Worm (Caenorhabditis elegans) whole organism, L1 larva: ENCODE results near the gene T24C4.3.
A peak's percentile ranks its signal among the peaks of the same experiment; 100 is the strongest.

Experiments
- C04F5.9 ChIP-seq: sonication (generic microtip); optimal IDR thresholded peaks from 2 replicates; lab custom pipeline; 2016; ENCODE audit warnings: missing genetic modification characterization, missing compliant biosample characterization
- C16A3.4 ChIP-seq: fragments of 150-350 bp; optimal IDR thresholded peaks from 2 replicates; lab custom pipeline; 2014; ENCODE audit warnings: missing biosample characterization, missing genetic modification characterization
- C34B4.2 ChIP-seq: sonication (generic microtip); optimal IDR thresholded peaks from 2 replicates; lab custom pipeline; 2017; ENCODE audit warnings: mild to moderate bottlenecking, missing genetic modification characterization, missing compliant biosample characterization
- F16B12.6 ChIP-seq: fragments of 150-350 bp; optimal IDR thresholded peaks from 2 replicates; lab custom pipeline; 2014; ENCODE audit warnings: missing biosample characterization, missing genetic modification characterization
- aha-1 ChIP-seq: fragments of 150-350 bp; optimal IDR thresholded peaks from 2 replicates; lab custom pipeline; 2014; ENCODE audit warnings: missing biosample characterization, missing genetic modification characterization
- alr-1 ChIP-seq: fragments of 200-800 bp; sonication (Bioruptor generic); optimal IDR thresholded peaks from 2 replicates; lab custom pipeline; 2018; ENCODE audit warnings: borderline replicate concordance, mild to moderate bottlenecking, missing genetic modification characterization, missing compliant biosample characterization
- aly-2 ChIP-seq: fragments of 150-350 bp; optimal IDR thresholded peaks from 2 replicates; lab custom pipeline; 2014; ENCODE audit warnings: missing biosample characterization, missing genetic modification characterization
- ama-1 ChIP-seq: fragments of 150-350 bp; optimal IDR thresholded peaks from 2 replicates; lab custom pipeline; 2014
- blmp-1 ChIP-seq: fragments of 150-350 bp; optimal IDR thresholded peaks from 2 replicates; lab custom pipeline; 2014; ENCODE audit warnings: missing biosample characterization, missing genetic modification characterization
- ceh-88 ChIP-seq: fragments of 200-800 bp; sonication (Bioruptor generic); IDR thresholded peaks from 2 replicates; pipeline ENCODE4 v1.3.6; 2022; ENCODE audit warnings: missing genetic modification characterization, missing compliant biosample characterization
- ceh-90 ChIP-seq: sonication (generic microtip); optimal IDR thresholded peaks from 2 replicates; lab custom pipeline; 2016; ENCODE audit warnings: missing genetic modification characterization, missing compliant biosample characterization
- ces-1 ChIP-seq: fragments of 150-350 bp; optimal IDR thresholded peaks from 2 replicates; lab custom pipeline; 2014; ENCODE audit warnings: missing biosample characterization, missing genetic modification reagents, missing genetic modification characterization
- dpl-1 ChIP-seq, 3 experiments: fragments of 150-350 bp in 2 of 3; sonication (generic microtip) in 1 of 3; optimal IDR thresholded peaks; 2 replicates each; lab custom pipeline; 2014 to 2017; ENCODE audit warnings: missing biosample characterization in 3 of 3, missing genetic modification characterization in 3 of 3, missing genetic modification reagents in 3 of 3
- dsc-1 ChIP-seq: sonication (generic microtip); optimal IDR thresholded peaks from 2 replicates; lab custom pipeline; 2016; ENCODE audit warnings: mild to moderate bottlenecking, missing genetic modification characterization, missing compliant biosample characterization
- egl-13 ChIP-seq: sonication (generic microtip); optimal IDR thresholded peaks from 2 replicates; lab custom pipeline; 2016; ENCODE audit warnings: missing genotype, missing genetic modification reagents, missing genetic modification characterization, missing compliant biosample characterization
- elt-3 ChIP-seq, 6 experiments: fragments of 150-350 bp in 1 of 6; sonication (generic microtip); optimal IDR thresholded peaks; 2 replicates each; lab custom pipeline; 2017 to 2018; ENCODE audit warnings: missing biosample characterization in 6 of 6, missing genetic modification characterization in 6 of 6, inconsistent platforms in 1 of 6
- fkh-10 ChIP-seq: sonication (generic microtip); optimal IDR thresholded peaks from 2 replicates; lab custom pipeline; 2017; ENCODE audit warnings: missing biosample characterization, missing genetic modification reagents, missing genetic modification characterization
- fkh-8 ChIP-seq: sonication (generic microtip); optimal IDR thresholded peaks from 2 replicates; lab custom pipeline; 2016; ENCODE audit warnings: mild to moderate bottlenecking, missing genetic modification characterization, missing compliant biosample characterization
- fos-1 ChIP-seq: fragments of 150-350 bp; optimal IDR thresholded peaks from 2 replicates; lab custom pipeline; 2014; ENCODE audit warnings: missing biosample characterization, missing genetic modification characterization
- hlh-4 ChIP-seq: sonication (generic microtip); optimal IDR thresholded peaks from 2 replicates; lab custom pipeline; 2016; ENCODE audit warnings: mild to moderate bottlenecking, missing genetic modification characterization, missing compliant biosample characterization
- hpl-2 ChIP-seq: fragments of 150-350 bp; optimal IDR thresholded peaks from 2 replicates; lab custom pipeline; 2014; ENCODE audit warnings: missing biosample characterization, missing genetic modification reagents, missing genetic modification characterization
- jun-1 ChIP-seq: fragments of 150-350 bp; optimal IDR thresholded peaks from 2 replicates; lab custom pipeline; 2014; ENCODE audit warnings: missing biosample characterization, missing genetic modification reagents, missing genetic modification characterization
- lin-35 ChIP-seq, 2 experiments: fragments of 150-350 bp; optimal IDR thresholded peaks; 2 replicates each; lab custom pipeline; 2014; ENCODE audit warnings: missing biosample characterization in 2 of 2, missing genetic modification characterization in 2 of 2, missing genetic modification reagents in 2 of 2
- lin-39 ChIP-seq: fragments of 150-350 bp; optimal IDR thresholded peaks from 2 replicates; lab custom pipeline; 2014; ENCODE audit warnings: missing biosample characterization, missing genetic modification reagents, missing genetic modification characterization
- lir-3 ChIP-seq: sonication (generic microtip); optimal IDR thresholded peaks from 2 replicates; lab custom pipeline; 2016; ENCODE audit warnings: mild to moderate bottlenecking, missing genetic modification characterization, moderate library complexity, missing compliant biosample characterization; ENCODE audit not compliant: poor library complexity
- lsy-2 ChIP-seq, 2 experiments: fragments of 150-350 bp; optimal IDR thresholded peaks; 2 replicates each; lab custom pipeline; 2014; ENCODE audit warnings: missing biosample characterization in 2 of 2, missing genetic modification characterization in 2 of 2
- mab-9 ChIP-seq: fragments of 200-800 bp; sonication (Bioruptor generic); IDR thresholded peaks from 2 replicates; pipeline ENCODE4 v1.3.6; 2022; ENCODE audit warnings: missing genetic modification reagents, missing genetic modification characterization, missing compliant biosample characterization
- mdl-1 ChIP-seq, 2 experiments: fragments of 150-350 bp; optimal IDR thresholded peaks; 2 replicates each; lab custom pipeline; 2014 to 2017; ENCODE audit warnings: missing biosample characterization in 2 of 2, missing genetic modification characterization in 2 of 2, inconsistent platforms in 1 of 2
- mef-2 ChIP-seq: fragments of 150-350 bp; optimal IDR thresholded peaks from 2 replicates; lab custom pipeline; 2014; ENCODE audit warnings: missing biosample characterization, missing genetic modification characterization
- mep-1 ChIP-seq: fragments of 150-350 bp; optimal IDR thresholded peaks from 2 replicates; lab custom pipeline; 2014; ENCODE audit warnings: missing biosample characterization, missing genetic modification characterization
- nhr-11 ChIP-seq: fragments of 150-350 bp; optimal IDR thresholded peaks from 2 replicates; lab custom pipeline; 2014; ENCODE audit warnings: missing biosample characterization, missing genetic modification characterization
- nhr-12 ChIP-seq: sonication (generic microtip); optimal IDR thresholded peaks from 2 replicates; lab custom pipeline; 2017; ENCODE audit warnings: missing biosample characterization, missing genetic modification characterization
- nhr-47 ChIP-seq: sonication (generic microtip); optimal IDR thresholded peaks from 2 replicates; lab custom pipeline; 2016; ENCODE audit warnings: mild to moderate bottlenecking, missing genetic modification characterization, moderate library complexity, missing compliant biosample characterization
- nhr-76 ChIP-seq: sonication (generic microtip); optimal IDR thresholded peaks from 2 replicates; lab custom pipeline; 2017; ENCODE audit warnings: missing biosample characterization, missing genetic modification characterization
- nhr-84 ChIP-seq: sonication (generic microtip); optimal IDR thresholded peaks from 2 replicates; lab custom pipeline; 2017; ENCODE audit warnings: missing biosample characterization, missing genetic modification characterization
- nhr-85 ChIP-seq: sonication (generic microtip); peaks from one replicate; lab custom pipeline; 2016; ENCODE audit warnings: missing genetic modification characterization, inconsistent platforms, missing compliant biosample characterization
- nhr-90 ChIP-seq: sonication (generic microtip); optimal IDR thresholded peaks from 2 replicates; lab custom pipeline; 2016; ENCODE audit warnings: mild to moderate bottlenecking, missing genetic modification characterization, missing compliant biosample characterization; ENCODE audit not compliant: poor library complexity
- pag-3 ChIP-seq: sonication (generic microtip); optimal IDR thresholded peaks from 2 replicates; lab custom pipeline; 2017; ENCODE audit warnings: missing genetic modification characterization, mild to moderate bottlenecking, missing compliant biosample characterization, antibody characterized with exemption, borderline replicate concordance; ENCODE audit not compliant: insufficient read depth
- pax-3 ChIP-seq: fragments of 200-800 bp; sonication (Bioruptor generic); optimal IDR thresholded peaks from 2 replicates; lab custom pipeline; 2018; ENCODE audit warnings: mild to moderate bottlenecking, missing genetic modification characterization, moderate library complexity, missing compliant biosample characterization
- pqm-1 ChIP-seq: sonication (generic microtip); optimal IDR thresholded peaks from 3 replicates; lab custom pipeline; 2017; ENCODE audit warnings: missing biosample characterization, missing genetic modification characterization
- rnt-1 ChIP-seq: sonication (generic microtip); optimal IDR thresholded peaks from 2 replicates; lab custom pipeline; 2016; ENCODE audit warnings: mild to moderate bottlenecking, missing genetic modification characterization, moderate library complexity, missing compliant biosample characterization
- snpc-4 ChIP-seq: fragments of 150-350 bp; optimal IDR thresholded peaks from 2 replicates; lab custom pipeline; 2014; ENCODE audit warnings: missing biosample characterization, missing genetic modification characterization
- snu-23 ChIP-seq: sonication (generic microtip); optimal IDR thresholded peaks from 2 replicates; lab custom pipeline; 2016; ENCODE audit warnings: missing genetic modification characterization, missing compliant biosample characterization
- sptf-1 ChIP-seq: fragments of 150-350 bp; optimal IDR thresholded peaks from 2 replicates; lab custom pipeline; 2014; ENCODE audit warnings: missing biosample characterization, missing genetic modification characterization
- sup-37 ChIP-seq: fragments of 200-800 bp; sonication (Bioruptor generic); optimal IDR thresholded peaks from 2 replicates; lab custom pipeline; 2018; ENCODE audit warnings: mild to moderate bottlenecking, missing genetic modification characterization, missing compliant biosample characterization
- swsn-7 ChIP-seq: sonication (generic microtip); optimal IDR thresholded peaks from 2 replicates; lab custom pipeline; 2016; ENCODE audit warnings: missing genetic modification characterization, missing compliant biosample characterization
- tbx-2 ChIP-seq: sonication (generic microtip); optimal IDR thresholded peaks from 2 replicates; lab custom pipeline; 2016; ENCODE audit warnings: missing genetic modification characterization, missing compliant biosample characterization
- tlp-1 ChIP-seq: fragments of 150-350 bp; optimal IDR thresholded peaks from 2 replicates; lab custom pipeline; 2014; ENCODE audit warnings: missing biosample characterization, missing genetic modification characterization
- unc-62 ChIP-seq: fragments of 150-350 bp; optimal IDR thresholded peaks from 2 replicates; lab custom pipeline; 2014; ENCODE audit warnings: missing biosample characterization, missing genetic modification reagents, missing genetic modification characterization
- unc-98 ChIP-seq: fragments of 200-800 bp; sonication (Bioruptor generic); IDR thresholded peaks from 2 replicates; pipeline ENCODE4 v1.3.6; 2022; ENCODE audit warnings: missing genetic modification characterization, missing compliant biosample characterization
- vab-15 ChIP-seq: sonication (generic microtip); optimal IDR thresholded peaks from 2 replicates; lab custom pipeline; 2017; ENCODE audit warnings: missing genotype, mild to moderate bottlenecking, missing genetic modification characterization, missing compliant biosample characterization
- xbp-1 ChIP-seq: sonication (generic microtip); optimal IDR thresholded peaks from 2 replicates; lab custom pipeline; 2016; ENCODE audit warnings: missing genetic modification characterization, missing compliant biosample characterization
- ztf-11 ChIP-seq, 2 experiments: sonication (generic microtip); optimal IDR thresholded peaks; 2 replicates each; lab custom pipeline; 2016 to 2017; ENCODE audit warnings: missing genetic modification characterization in 2 of 2, missing biosample characterization in 1 of 2, missing compliant biosample characterization in 1 of 2
- ztf-4 ChIP-seq: fragments of 150-350 bp; optimal IDR thresholded peaks from 2 replicates; lab custom pipeline; 2014; ENCODE audit warnings: missing biosample characterization, missing genetic modification characterization

Gene T24C4.3

ce11 chrIII:887874-888299, 15.6 kb upstream of the T24C4.3 start (continued):
- TF ChIP-seq alr-1 = no peak
- peak; percentile 26 for TF ChIP-seq fos-1 (tag; lab: Kevin White, UChicago)
- peak; percentile 55 to 69 for TF ChIP-seq mdl-1 (tag; optimal IDR thresholded peaks at IDR 0.05; lab: Kevin White, UChicago)
- peak; percentile 85 for TF ChIP-seq snu-23 (GFP tag; lab: Kevin White, UChicago)
- TF ChIP-seq pax-3 (tag; lab: Kevin White, UChicago) = peak; percentile 27
- peak; percentile 86 for TF ChIP-seq swsn-7 (tag; lab: Kevin White, UChicago)
- peak; percentile 77 for TF ChIP-seq tbx-2 (tag; lab: Kevin White, UChicago)
- peak; percentile 75 for TF ChIP-seq rnt-1 (tag; lab: Kevin White, UChicago)
- TF ChIP-seq xbp-1 (tag; lab: Kevin White, UChicago) = peak; percentile 65
- TF ChIP-seq ztf-11 (tag; optimal IDR thresholded peaks at IDR 0.05; lab: Kevin White, UChicago) = peak in 1 of 2 experiments; percentile 60
- peak; percentile 77 for TF ChIP-seq jun-1 (tag; lab: Kevin White, UChicago)
- TF ChIP-seq hlh-4 (tag; lab: Kevin White, UChicago) = no peak
- peak; percentile 79 for TF ChIP-seq egl-13 (tag; lab: Kevin White, UChicago)
- TF ChIP-seq nhr-47 (tag; lab: Kevin White, UChicago) = peak; percentile 84
- TF ChIP-seq nhr-11 (tag; lab: Kevin White, UChicago) = peak; percentile 4
- peak; percentile 40 for TF ChIP-seq C16A3.4 (tag; lab: Kevin White, UChicago)
- TF ChIP-seq C34B4.2 (tag; lab: Kevin White, UChicago) = no peak
- TF ChIP-seq mep-1 (tag; lab: Kevin White, UChicago) = peak; percentile 59
- no peak for TF ChIP-seq nhr-12 (tag; lab: Kevin White, UChicago)
- no peak for TF ChIP-seq lin-39 (tag; lab: Kevin White, UChicago)
- no peak for TF ChIP-seq pqm-1 (tag; lab: Kevin White, UChicago)
- no peak for TF ChIP-seq unc-98 (GFP tag; lab: Robert Waterston, UW)
- peak; percentile 90 for TF ChIP-seq fkh-8
- TF ChIP-seq nhr-84 (tag; lab: Kevin White, UChicago) = no peak
- peak; percentile 4 for TF ChIP-seq F16B12.6 (tag; lab: Kevin White, UChicago)
- TF ChIP-seq fkh-10 (GFP tag; lab: Kevin White, UChicago) = peak; percentile 90
- TF ChIP-seq tlp-1 = no peak
- no peak for TF ChIP-seq unc-62 (GFP tag; lab: Kevin White, UChicago)
- no peak for TF ChIP-seq aha-1 (tag; lab: Kevin White, UChicago)
- peak; percentile 84 for TF ChIP-seq nhr-85 (tag; lab: Kevin White, UChicago)
- TF ChIP-seq vab-15 (tag; lab: Kevin White, UChicago) = no peak
- peak; percentile 60 for TF ChIP-seq aly-2
- no peak; the same call in 1 of the 2 replicates for TF ChIP-seq ceh-88
- no peak for TF ChIP-seq mef-2 (tag; lab: Kevin White, UChicago)
- peak; percentile 11 to 45 (median 18) for TF ChIP-seq dpl-1 (GFP tag; optimal IDR thresholded peaks at IDR 0.05; lab: Kevin White, UChicago)
- peak; percentile 40 for TF ChIP-seq lir-3
- TF ChIP-seq ama-1 (lab: Kevin White, UChicago) = no peak
- no peak for TF ChIP-seq ceh-90 (tag; lab: Kevin White, UChicago)
- TF ChIP-seq lsy-2 (tag; optimal IDR thresholded peaks at IDR 0.05; lab: Kevin White, UChicago) = peak; percentile 62 to 76
- TF ChIP-seq hpl-2 (GFP tag; lab: Kevin White, UChicago) = no peak
- no peak for TF ChIP-seq ztf-4 (tag; lab: Kevin White, UChicago)
- peak in 2 of 6 experiments; percentile 14 to 52 for TF ChIP-seq elt-3 (tag; optimal IDR thresholded peaks at IDR 0.05; lab: Kevin White, UChicago)
- TF ChIP-seq blmp-1 (tag; lab: Kevin White, UChicago) = peak; percentile 97
- TF ChIP-seq snpc-4 (tag; lab: Kevin White, UChicago) = no peak
- no peak for TF ChIP-seq C04F5.9 (tag; lab: Kevin White, UChicago)
- no peak for TF ChIP-seq nhr-76 (tag; lab: Kevin White, UChicago)
- no peak for TF ChIP-seq sptf-1 (tag; lab: Kevin White, UChicago)
- peak; percentile 48; the same call in 1 of the 2 replicates for TF ChIP-seq mab-9 (GFP tag; lab: Robert Waterston, UW)
- peak; percentile 49 to 50 for TF ChIP-seq lin-35 (GFP tag; optimal IDR thresholded peaks at IDR 0.05; lab: Kevin White, UChicago)
- TF ChIP-seq ces-1 (GFP tag; lab: Kevin White, UChicago) = no peak
- no peak for TF ChIP-seq pag-3 (tag; lab: Kevin White, UChicago)
- peak; percentile 49 for TF ChIP-seq dsc-1 (tag; lab: Kevin White, UChicago)
- TF ChIP-seq sup-37 (GFP tag; lab: Kevin White, UChicago) = no peak
- TF ChIP-seq nhr-90 (tag; lab: Kevin White, UChicago) = peak; percentile 47
